Fruit fly (Drosophila melanogaster): ENCODE measurements around the gene CAH2.

CAH2 gene

DNA sequence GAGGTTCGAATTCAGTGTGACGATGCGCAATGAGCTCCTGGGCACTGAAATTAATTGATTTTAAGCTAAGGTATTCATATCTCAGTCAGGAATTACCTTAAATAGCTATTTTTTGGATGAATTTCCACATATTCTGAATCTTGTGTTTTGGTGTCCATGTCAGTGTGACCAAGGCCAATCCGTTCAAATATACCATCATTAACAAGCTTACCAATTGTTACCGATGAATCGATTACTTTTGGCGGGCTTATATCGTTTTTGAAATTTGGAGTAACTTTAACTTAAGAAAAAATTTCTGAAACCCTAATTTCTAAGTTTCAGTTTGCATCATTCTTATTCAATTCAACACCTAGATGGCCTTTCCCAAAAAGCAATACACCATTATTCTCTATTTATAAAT lies 28.4 kb downstream of the CAH2 start, which contains the start of gene Tsen54 (continued):
- TF ChIP-seq CG7963 (GFP tag; IDR thresholded peaks at IDR 0.05; ENCODE audit: partially characterized antibody) (peak; percentile 61; the same call in 1 of the 3 replicates), lov (optimal IDR thresholded peaks at IDR 0.05) (no peak), lov (GFP tag; IDR thresholded peaks at IDR 0.05) (no peak), ato (GFP tag; IDR thresholded peaks at IDR 0.05; ENCODE audit: partially characterized antibody) (peak; percentile 50; the same call in 1 of the 2 replicates), CG4854 (GFP tag; optimal IDR thresholded peaks at IDR 0.05) (no peak), NfI (GFP tag; optimal IDR thresholded peaks at IDR 0.05) (no peak), CG15514 (GFP tag; optimal IDR thresholded peaks at IDR 0.05) (no peak), Bgb (GFP tag; IDR thresholded peaks at IDR 0.05; ENCODE audit: partially characterized antibody) (peak; percentile 76), zen2 (GFP tag; IDR thresholded peaks at IDR 0.05; ENCODE audit: partially characterized antibody) (peak; percentile 51; the same call in 1 of the 3 replicates), Nf-YA (GFP tag; IDR thresholded peaks at IDR 0.05) (no peak), CG1529 (GFP tag; optimal IDR thresholded peaks at IDR 0.05) (no peak), prd (optimal IDR thresholded peaks at IDR 0.05) (no peak), prd (GFP tag; IDR thresholded peaks at IDR 0.05) (no peak), CG9932 (GFP tag; IDR thresholded peaks at IDR 0.05) (no peak)

DNA sequence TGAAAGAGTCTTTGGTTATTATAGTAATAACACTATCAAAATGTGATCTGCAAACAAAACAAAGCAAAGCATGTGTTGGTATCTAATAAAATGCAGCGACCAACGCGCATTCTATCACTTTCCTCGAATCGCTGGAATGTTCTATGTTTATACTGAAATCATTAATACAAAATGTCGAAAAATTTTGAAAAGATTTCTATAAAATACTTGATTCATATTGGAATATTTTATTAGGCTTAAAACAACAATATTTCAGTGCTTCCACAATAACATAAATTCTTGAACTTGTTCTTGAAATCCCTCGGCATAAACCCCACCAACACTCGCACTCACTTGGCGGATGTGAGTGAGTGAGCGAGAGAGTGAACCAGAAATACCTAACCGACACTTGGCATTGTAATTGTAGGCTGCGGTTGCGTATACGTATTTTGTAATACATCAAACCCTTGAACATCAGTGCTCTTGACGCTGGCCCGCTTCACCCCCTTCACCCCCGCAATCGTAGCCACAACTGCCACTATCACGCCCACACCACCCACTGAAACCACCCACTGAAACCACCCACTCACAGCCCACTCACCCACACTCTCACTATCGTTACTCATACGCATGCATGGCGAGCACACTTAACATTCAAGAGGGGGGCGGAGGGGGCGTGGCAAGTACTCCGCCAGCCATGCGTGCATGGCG lies 45.7 kb downstream of the CAH2 start:
- TF ChIP-seq CG1233 (GFP tag; optimal IDR thresholded peaks at IDR 0.05): peak; percentile 31
- no peak for TF ChIP-seq CG1832 (GFP tag; optimal IDR thresholded peaks at IDR 0.05)
- TF ChIP-seq tll (GFP tag; optimal IDR thresholded peaks at IDR 0.05): no peak
- no peak for TF ChIP-seq Six4 (GFP tag; optimal IDR thresholded peaks at IDR 0.05)
- TF ChIP-seq gfzf (GFP tag; optimal IDR thresholded peaks at IDR 0.05): no peak
- no peak for TF ChIP-seq CHES-1-like (GFP tag; optimal IDR thresholded peaks at IDR 0.05)
- TF ChIP-seq en (GFP tag; optimal IDR thresholded peaks at IDR 0.05): no peak
- TF ChIP-seq danr (GFP tag; IDR thresholded peaks at IDR 0.05): no peak
- no peak for TF ChIP-seq CG3065 (GFP tag; optimal IDR thresholded peaks at IDR 0.05)
- TF ChIP-seq ara (GFP tag; IDR thresholded peaks at IDR 0.05): no peak
- peak; percentile 60; the same call in 2 of the 3 replicates for TF ChIP-seq row (GFP tag; IDR thresholded peaks at IDR 0.05)
- no peak for TF ChIP-seq jigr1 (GFP tag; IDR thresholded peaks at IDR 0.05)
- no peak for TF ChIP-seq pita (GFP tag; optimal IDR thresholded peaks at IDR 0.05)
- no peak for TF ChIP-seq CG6175 (GFP tag; IDR thresholded peaks at IDR 0.05)
- no peak for TF ChIP-seq CG11696 (GFP tag; IDR thresholded peaks at IDR 0.05)
- TF ChIP-seq ci (GFP tag; IDR thresholded peaks at IDR 0.05): peak; percentile 86
- TF ChIP-seq CG14014 (GFP tag; IDR thresholded peaks at IDR 0.05): peak; percentile 62; the same call in 1 of the 2 replicates
- 0 out of 2 replicates have a peak, but pooled peaks have one; percentile 21 for TF ChIP-seq CG32767 (GFP tag; IDR thresholded peaks at IDR 0.05)
- TF ChIP-seq Abd-B (GFP tag; optimal IDR thresholded peaks at IDR 0.05): no peak
- no peak for TF ChIP-seq CG8359 (GFP tag; optimal IDR thresholded peaks at IDR 0.05; ENCODE audit: borderline replicate concordance)
- no peak for TF ChIP-seq CG31388 (GFP tag; optimal IDR thresholded peaks at IDR 0.05)
- no peak for TF ChIP-seq Sin3A (optimal IDR thresholded peaks at IDR 0.05)
- peak; percentile 63 for TF ChIP-seq ranshi (GFP tag; IDR thresholded peaks at IDR 0.05)
- TF ChIP-seq Max (GFP tag; optimal IDR thresholded peaks at IDR 0.05): no peak
- TF ChIP-seq ftz-f1 (GFP tag; optimal IDR thresholded peaks at IDR 0.05): no peak
- TF ChIP-seq Hr39 (optimal IDR thresholded peaks at IDR 0.05): no peak
- no peak for TF ChIP-seq Kr (GFP tag; optimal IDR thresholded peaks at IDR 0.05)
- TF ChIP-seq tap (tag; optimal IDR thresholded peaks at IDR 0.05): peak; percentile 30
- no peak for TF ChIP-seq schlank (tag; optimal IDR thresholded peaks at IDR 0.05)
- no peak for TF ChIP-seq fu2 (GFP tag; optimal IDR thresholded peaks at IDR 0.05)
- no peak for TF ChIP-seq Oli (tag; optimal IDR thresholded peaks at IDR 0.05)
- TF ChIP-seq tna (GFP tag; IDR thresholded peaks at IDR 0.05; ENCODE audit: partially characterized antibody): no peak
- TF ChIP-seq H2.0 (GFP tag; IDR thresholded peaks at IDR 0.05): peak; percentile 35; the same call in 1 of the 2 replicates
- no peak for TF ChIP-seq usp (GFP tag; optimal IDR thresholded peaks at IDR 0.05)
- TF ChIP-seq CG3838 (GFP tag; optimal IDR thresholded peaks at IDR 0.05): no peak
- TF ChIP-seq Mad (GFP tag; optimal IDR thresholded peaks at IDR 0.05): no peak
- TF ChIP-seq CG17802 (tag; optimal IDR thresholded peaks at IDR 0.05): no peak
